Fruit fly (Drosophila melanogaster): Measurements from ENCODE around the gene Ccp84Af.

DNA sequence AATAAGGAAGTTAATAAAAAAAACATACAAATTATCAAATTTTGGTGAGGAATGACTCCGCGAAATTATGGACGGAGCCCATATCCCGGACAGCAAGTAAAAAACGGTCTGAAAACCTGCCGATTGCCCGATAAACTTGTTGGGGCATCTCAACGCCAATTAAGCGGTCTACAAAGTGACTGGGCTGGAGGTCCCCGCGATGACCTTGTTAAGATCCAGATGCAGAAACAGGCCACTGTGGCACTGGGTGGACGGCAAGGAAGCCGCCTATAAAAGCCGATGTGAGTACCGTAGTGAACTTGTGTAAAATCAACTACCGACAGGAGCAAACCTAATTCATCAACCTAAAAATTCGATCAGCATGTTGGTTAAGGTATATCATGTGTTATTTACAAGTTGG, 5.9 kb downstream of the Ccp84Af start, which contains the start of gene Edg84A:
- no peak for TF ChIP-seq h (optimal IDR thresholded peaks at IDR 0.05)
- TF ChIP-seq insv (optimal IDR thresholded peaks at IDR 0.05): no peak
- no peak for TF ChIP-seq psq (optimal IDR thresholded peaks at IDR 0.05)
- no peak for TF ChIP-seq ttk (optimal IDR thresholded peaks at IDR 0.05)
- no peak for TF ChIP-seq Myc (optimal IDR thresholded peaks at IDR 0.05)
